Worm (Caenorhabditis elegans) whole organism, L4 larva: ENCODE measurements around the gene htas-1.
A peak's percentile ranks its signal among the peaks of the same experiment; 100 is the strongest.

ENCODE experiments used
- D1046.2 ChIP-seq: fragments of 200-800 bp; sonication (Bioruptor generic); IDR thresholded peaks from 2 replicates; pipeline ENCODE4 v1.3.6; 2022; ENCODE audit warnings: missing genetic modification characterization, missing compliant biosample characterization
- F26F4.8 ChIP-seq: fragments of 200-800 bp; sonication (Bioruptor generic); conservative IDR thresholded peaks from 2 replicates; pipeline ENCODE4 v1.3.6; 2022; ENCODE audit warnings: missing genetic modification characterization, missing compliant biosample characterization
- F49E8.2 ChIP-seq: sonication (generic microtip); optimal IDR thresholded peaks from 2 replicates; lab custom pipeline; 2016; ENCODE audit warnings: missing compliant biosample characterization, mild to moderate bottlenecking, missing genetic modification characterization, borderline replicate concordance
- Y105C5A.15 ChIP-seq: fragments of 200-800 bp; sonication (Bioruptor generic); IDR thresholded peaks from 2 replicates; pipeline ENCODE4 v1.3.6; 2022; ENCODE audit warnings: missing genetic modification characterization, missing compliant biosample characterization
- Y48G9A.11 ChIP-seq: fragments of 200-800 bp; sonication (Bioruptor generic); IDR thresholded peaks from 2 replicates; pipeline ENCODE4 v1.3.6; 2022; ENCODE audit warnings: missing genetic modification reagents, missing genetic modification characterization, missing compliant biosample characterization
- Y5F2A.4 ChIP-seq: fragments of 200-800 bp; sonication (Bioruptor generic); optimal IDR thresholded peaks from 2 replicates; lab custom pipeline; 2018; ENCODE audit warnings: mild to moderate bottlenecking, missing genetic modification characterization, missing compliant biosample characterization
- Y75B8A.6 ChIP-seq: fragments of 200-800 bp; sonication (Bioruptor generic); IDR thresholded peaks from 2 replicates; pipeline ENCODE4 v1.3.6; 2022; ENCODE audit warnings: missing genetic modification reagents, missing genetic modification characterization, missing compliant biosample characterization
- ceh-28 ChIP-seq: fragments of 150-350 bp; optimal IDR thresholded peaks from 2 replicates; lab custom pipeline; 2014; ENCODE audit warnings: missing biosample characterization, missing genetic modification reagents, missing genetic modification characterization
- ceh-32 ChIP-seq: sonication (generic microtip); optimal IDR thresholded peaks from 2 replicates; lab custom pipeline; 2016; ENCODE audit warnings: mild to moderate bottlenecking, missing genetic modification characterization, missing compliant biosample characterization; ENCODE audit not compliant: poor library complexity
- ces-1 ChIP-seq: fragments of 150-350 bp; sonication (generic microtip); optimal IDR thresholded peaks from 4 replicates; lab custom pipeline; 2014; ENCODE audit warnings: missing biosample characterization, missing genetic modification reagents, missing genetic modification characterization
- daf-16 ChIP-seq, 3 experiments: sonication (generic microtip); optimal IDR thresholded peaks; 2 replicates each; lab custom pipeline; 2016 to 2017; ENCODE audit warnings: missing genetic modification characterization in 3 of 3, missing genetic modification reagents in 3 of 3, mild to moderate bottlenecking in 2 of 3, missing compliant biosample characterization in 2 of 3, missing biosample characterization in 1 of 3, moderate library complexity in 1 of 3
- daf-8 ChIP-seq: fragments of 200-800 bp; sonication (Bioruptor generic); IDR thresholded peaks from 2 replicates; pipeline ENCODE4 v1.3.6; 2022; ENCODE audit warnings: missing genetic modification characterization, missing compliant biosample characterization
- dve-1 ChIP-seq: sonication (generic microtip); optimal IDR thresholded peaks from 2 replicates; lab custom pipeline; 2017; ENCODE audit warnings: antibody characterized with exemption, mild to moderate bottlenecking, missing genetic modification characterization, missing compliant biosample characterization; ENCODE audit not compliant: insufficient read depth
- hif-1 ChIP-seq, 2 experiments: sonication (generic microtip); optimal IDR thresholded peaks; 2 replicates each; lab custom pipeline; 2016 to 2017; ENCODE audit warnings: missing compliant biosample characterization in 2 of 2, missing genetic modification characterization in 2 of 2, missing genetic modification reagents in 2 of 2, missing genotype in 2 of 2, mild to moderate bottlenecking in 1 of 2
- hmg-1.1 ChIP-seq: fragments of 200-800 bp; sonication (Bioruptor generic); IDR thresholded peaks from 2 replicates; pipeline ENCODE4 v1.3.6; 2022; ENCODE audit warnings: missing genetic modification reagents, missing genetic modification characterization, missing compliant biosample characterization
- jun-1 ChIP-seq: fragments of 150-350 bp; optimal IDR thresholded peaks from 2 replicates; lab custom pipeline; 2014; ENCODE audit warnings: missing biosample characterization, missing genetic modification reagents, missing genetic modification characterization
- lin-1 ChIP-seq: fragments of 200-800 bp; sonication (Bioruptor generic); IDR thresholded peaks from 2 replicates; pipeline ENCODE4 v1.3.6; 2022; ENCODE audit warnings: missing genetic modification reagents, missing genetic modification characterization, missing compliant biosample characterization
- lin-15B ChIP-seq: fragments of 150-350 bp; sonication (generic microtip); optimal IDR thresholded peaks from 3 replicates; lab custom pipeline; 2014; ENCODE audit warnings: missing biosample characterization, missing genetic modification characterization
- lin-39 ChIP-seq: fragments of 150-350 bp; optimal IDR thresholded peaks from 2 replicates; lab custom pipeline; 2014; ENCODE audit warnings: missing biosample characterization, missing genetic modification reagents, missing genetic modification characterization
- lsy-2 ChIP-seq, 2 experiments: fragments of 150-350 bp in 1 of 2; sonication (generic microtip) in 1 of 2; optimal IDR thresholded peaks; 2 replicates each; lab custom pipeline; 2014 to 2017; ENCODE audit warnings: missing biosample characterization in 2 of 2, missing genetic modification characterization in 2 of 2
- mdl-1 ChIP-seq, 2 experiments: fragments of 150-350 bp in 1 of 2; sonication (generic microtip) in 1 of 2; optimal IDR thresholded peaks; 2 replicates each; lab custom pipeline; 2014 to 2017; ENCODE audit warnings: missing biosample characterization in 2 of 2, missing genetic modification characterization in 2 of 2
- nhr-11 ChIP-seq: fragments of 150-350 bp; optimal IDR thresholded peaks from 2 replicates; lab custom pipeline; 2014; ENCODE audit warnings: missing biosample characterization, missing genetic modification characterization
- nhr-111 ChIP-seq: fragments of 200-800 bp; sonication (Bioruptor generic); optimal IDR thresholded peaks from 2 replicates; lab custom pipeline; 2018; ENCODE audit warnings: mild to moderate bottlenecking, missing genetic modification characterization, missing compliant biosample characterization
- nhr-25 ChIP-seq: sonication (generic microtip); optimal IDR thresholded peaks from 2 replicates; lab custom pipeline; 2017; ENCODE audit warnings: missing genetic modification characterization, mild to moderate bottlenecking, missing compliant biosample characterization, antibody characterized with exemption, moderate library complexity, borderline replicate concordance; ENCODE audit not compliant: insufficient read depth
- nhr-48 ChIP-seq: sonication (generic microtip); optimal IDR thresholded peaks from 2 replicates; lab custom pipeline; 2016; ENCODE audit warnings: mild to moderate bottlenecking, missing genetic modification characterization, missing compliant biosample characterization
- pqm-1 ChIP-seq: sonication (generic microtip); optimal IDR thresholded peaks from 2 replicates; lab custom pipeline; 2017; ENCODE audit warnings: missing biosample characterization, missing genetic modification characterization
- saeg-2 ChIP-seq: fragments of 200-800 bp; sonication (Bioruptor generic); IDR thresholded peaks from 2 replicates; pipeline ENCODE4 v1.3.6; 2022; ENCODE audit warnings: missing genetic modification reagents, missing genetic modification characterization, missing compliant biosample characterization
- sdz-12 ChIP-seq: fragments of 200-800 bp; sonication (Bioruptor generic); optimal IDR thresholded peaks from 2 replicates; lab custom pipeline; 2018; ENCODE audit warnings: mild to moderate bottlenecking, missing genetic modification characterization, missing compliant biosample characterization
- set-16 ChIP-seq: fragments of 200-800 bp; sonication (Bioruptor generic); IDR thresholded peaks from 2 replicates; pipeline ENCODE4 v1.3.6; 2022; ENCODE audit warnings: missing genetic modification reagents, missing genetic modification characterization, missing compliant biosample characterization
- snpc-1.2 ChIP-seq: fragments of 200-800 bp; sonication (Bioruptor generic); IDR thresholded peaks from 2 replicates; pipeline ENCODE4 v1.3.6; 2022; ENCODE audit warnings: missing genetic modification reagents, missing genetic modification characterization, missing compliant biosample characterization
- spr-3 ChIP-seq: fragments of 200-800 bp; sonication (Bioruptor generic); optimal IDR thresholded peaks from 2 replicates; lab custom pipeline; 2018; ENCODE audit warnings: mild to moderate bottlenecking, missing genetic modification characterization, missing compliant biosample characterization
- unc-130 ChIP-seq: sonication (generic microtip); optimal IDR thresholded peaks from 2 replicates; lab custom pipeline; 2016; ENCODE audit warnings: missing genetic modification reagents, missing genetic modification characterization, missing compliant biosample characterization
- zfp-3 ChIP-seq: fragments of 200-800 bp; sonication (Bioruptor generic); conservative IDR thresholded peaks from 2 replicates; pipeline ENCODE4 v1.3.6; 2022; ENCODE audit warnings: missing genetic modification reagents, missing genetic modification characterization, missing compliant biosample characterization
- zip-11 ChIP-seq: fragments of 200-800 bp; sonication (Bioruptor generic); IDR thresholded peaks from 2 replicates; pipeline ENCODE4 v1.3.6; 2022; ENCODE audit warnings: missing genetic modification characterization, missing compliant biosample characterization
- zip-2 ChIP-seq: fragments of 150-350 bp; optimal IDR thresholded peaks from 2 replicates; lab custom pipeline; 2014; ENCODE audit warnings: missing biosample characterization, missing genetic modification characterization

htas-1 gene

ce11 chrIV:9657753-9658152 is 25.6 kb downstream of the htas-1 start, which contains the start of gene acc-1:
Gene acc-1, plus strand, starts transcription at chrIV:9658053.
- no peak for TF ChIP-seq nhr-11 (tag; lab: Kevin White, UChicago)
- no peak for TF ChIP-seq sdz-12 (GFP tag; lab: Kevin White, UChicago)
- no peak for TF ChIP-seq F49E8.2 (tag; lab: Kevin White, UChicago)
- TF ChIP-seq Y48G9A.11 (GFP tag; lab: Robert Waterston, UW) = no peak
- TF ChIP-seq zfp-3 (GFP tag; lab: Robert Waterston, UW) = no peak
- TF ChIP-seq ceh-32 (tag; lab: Kevin White, UChicago) = no peak
- TF ChIP-seq lin-1 = no peak
- TF ChIP-seq zip-2 = no peak

- TF ChIP-seq ces-1 = peak; percentile 41
- TF ChIP-seq Y75B8A.6 = no peak
Measured at ce11 chrIV:9655556-9655955, 27.8 kb downstream of the htas-1 start.

- TF ChIP-seq pqm-1 (tag; lab: Kevin White, UChicago) (no peak), D1046.2 (GFP tag; lab: Robert Waterston, UW) (no peak), ceh-28 (tag; lab: Kevin White, UChicago) (no peak), mdl-1 (tag; optimal IDR thresholded peaks at IDR 0.05; lab: Kevin White, UChicago) (no peak), nhr-111 (GFP tag; lab: Kevin White, UChicago) (no peak), lin-39 (no peak), zfp-3 (GFP tag; lab: Robert Waterston, UW) (no peak), ces-1 (no peak), F26F4.8 (GFP tag; lab: Robert Waterston, UW) (no peak), hmg-1.1 (GFP tag; lab: Robert Waterston, UW) (no peak), set-16 (GFP tag; lab: Robert Waterston, UW) (no peak), hif-1 (tag; optimal IDR thresholded peaks at IDR 0.05; lab: Kevin White, UChicago) (no peak), lin-15B (tag; lab: Kevin White, UChicago) (no peak), saeg-2 (GFP tag; lab: Robert Waterston, UW) (no peak), unc-130 (GFP tag; lab: Kevin White, UChicago) (no peak), nhr-11 (tag; lab: Kevin White, UChicago) (no peak), spr-3 (GFP tag; lab: Kevin White, UChicago) (no peak)
Measured at ce11 chrIV:9654017-9654416, 29.3 kb downstream of the htas-1 start, which contains the start of gene F58G6.7. Gene F58G6.7, plus strand, starts transcription at chrIV:9654317.

DNA sequence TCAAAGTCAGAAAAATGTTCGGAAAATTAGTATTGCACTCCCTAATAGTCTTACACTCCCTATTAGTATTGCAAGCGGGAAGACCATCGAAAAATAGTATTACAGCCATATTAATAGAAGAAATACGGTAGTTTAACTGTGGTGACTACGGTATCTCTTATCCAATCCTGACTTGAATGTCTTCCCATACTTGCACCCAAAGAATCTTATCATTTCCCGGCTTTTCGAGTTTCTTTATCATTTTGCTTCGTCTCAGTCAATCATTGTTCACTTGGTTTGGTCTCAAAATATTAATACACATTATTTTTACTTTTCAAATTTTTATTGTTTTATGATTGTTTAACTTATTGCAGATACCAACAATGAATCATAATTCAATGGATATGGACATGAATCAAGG is 30.1 kb downstream of the htas-1 start, which contains the start of gene F58G6.3:
Gene F58G6.3, plus strand, starts transcription at position 352 of the 400 bp plus-strand sequence.
- no peak for TF ChIP-seq nhr-48 (tag; lab: Kevin White, UChicago)
- TF ChIP-seq dve-1 = peak; percentile 20
- no peak for TF ChIP-seq Y105C5A.15 (GFP tag; lab: Robert Waterston, UW)
- TF ChIP-seq daf-8 (GFP tag; lab: Robert Waterston, UW) = no peak
- TF ChIP-seq hmg-1.1 (GFP tag; lab: Robert Waterston, UW) = no peak
- TF ChIP-seq zip-11 = no peak
- TF ChIP-seq nhr-25 = no peak
- TF ChIP-seq daf-16 (GFP tag; optimal IDR thresholded peaks at IDR 0.05; lab: Kevin White, UChicago) = no peak
- peak; percentile 29 for TF ChIP-seq daf-16 (tag; optimal IDR thresholded peaks at IDR 0.05; lab: Kevin White, UChicago)
- no peak for TF ChIP-seq Y5F2A.4 (GFP tag; lab: Kevin White, UChicago)
- no peak for TF ChIP-seq jun-1
- TF ChIP-seq snpc-1.2 (GFP tag; lab: Robert Waterston, UW) = no peak
- peak; percentile 5 for TF ChIP-seq pqm-1 (tag; lab: Kevin White, UChicago)
- TF ChIP-seq lsy-2 (tag; optimal IDR thresholded peaks at IDR 0.05; lab: Kevin White, UChicago) = peak in 1 of 2 experiments; percentile 64
